Worm (Caenorhabditis elegans) whole organism, mixed stage, embryonic: Measurements from ENCODE around the gene ugt-41.

Experiments
- mls-2 ChIP-seq: sonication (generic microtip); optimal IDR thresholded peaks from 2 replicates; lab custom pipeline; 2016; ENCODE audit warnings: mild to moderate bottlenecking, missing genetic modification characterization, moderate library complexity, missing compliant biosample characterization
- nhr-76 ChIP-seq: sonication (generic microtip); optimal IDR thresholded peaks from 2 replicates; lab custom pipeline; 2017; ENCODE audit warnings: missing biosample characterization, missing genetic modification characterization

- no peak for TF ChIP-seq nhr-76
- TF ChIP-seq mls-2 (tag; lab: Kevin White, UChicago) = no peak
These were observed 39.4 kb downstream of the ugt-41 start for ce11 chrV:7123979-7124378.
